Fruit fly (Drosophila melanogaster) ovary, adult (tissue): ENCODE measurements around the gene CG2225.

Source experiments
- CG17801 ChIP-seq: fragments of 200-800 bp; optimal IDR thresholded peaks from 2 replicates; lab custom pipeline; 2019; ENCODE audit warnings: missing biosample characterization, mild to moderate bottlenecking, missing genetic modification characterization, moderate library complexity; ENCODE audit not compliant: partially characterized antibody

Gene CG2225

DNA sequence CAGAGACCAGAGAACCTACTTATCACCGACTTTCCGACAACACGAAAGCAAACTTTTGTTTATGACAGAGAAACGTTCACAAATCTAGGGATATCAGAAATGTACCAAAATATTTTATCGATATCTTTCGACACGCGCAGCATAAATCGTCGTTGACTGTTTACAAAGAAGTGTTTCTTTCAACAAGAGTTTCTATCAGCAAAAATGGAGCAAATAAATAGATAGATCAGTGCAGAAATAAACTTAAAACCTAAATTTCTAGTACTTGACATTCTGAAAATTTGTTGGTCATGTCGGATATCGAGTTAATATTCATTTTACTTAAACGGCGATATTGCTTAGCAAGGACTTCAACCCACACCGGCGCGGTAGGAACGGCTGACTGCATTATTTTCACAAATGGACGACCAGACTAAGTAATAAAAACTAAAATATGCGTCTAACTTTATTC lies at the start of gene CG2225:
Gene CG2225 (minus strand): TSS at position 51 of the 451 bp plus-strand sequence.
- TF ChIP-seq CG17801 (GFP tag; lab: Kevin White, UChicago), result no peak

DNA sequence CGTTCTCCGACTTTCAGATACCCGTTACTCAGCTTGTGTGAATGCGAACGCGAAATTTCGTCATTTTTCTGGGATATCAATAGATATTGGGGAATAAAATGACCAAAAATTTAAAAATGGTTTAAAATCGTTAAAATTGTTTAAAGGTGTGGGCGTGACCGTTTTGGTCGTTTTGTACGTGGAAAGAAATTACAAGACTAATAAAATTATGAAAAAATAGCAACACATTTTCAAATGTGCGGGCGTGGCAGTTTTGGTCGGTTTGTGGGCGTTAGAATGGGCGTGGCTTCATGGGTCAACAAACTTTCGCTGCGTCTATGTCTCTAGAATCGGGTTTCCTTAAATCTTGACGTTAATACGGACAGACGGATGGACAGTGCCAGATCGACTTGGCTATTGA lies 48.8 kb upstream of the CG2225 start:
- TF ChIP-seq CG17801 (GFP tag; lab: Kevin White, UChicago), result no peak

DNA sequence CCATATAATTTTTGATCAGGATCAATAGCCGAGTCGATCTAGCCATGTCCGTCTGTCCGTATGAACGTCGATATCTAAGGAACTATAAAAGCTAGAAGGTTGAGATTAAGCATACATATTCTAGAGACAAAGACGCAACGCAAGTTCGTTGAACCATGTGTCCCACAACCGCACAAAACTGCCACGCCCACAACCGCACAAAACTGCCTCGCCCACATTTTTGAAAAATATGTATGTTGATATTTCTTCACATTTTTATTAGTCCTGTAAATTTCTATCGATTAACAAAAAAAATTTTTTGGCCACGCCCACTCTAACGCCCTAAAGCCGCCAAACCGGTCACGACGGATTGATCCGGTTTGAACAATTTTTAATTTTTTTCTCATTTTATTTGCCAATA lies 12.0 kb upstream of the CG2225 start:
- no peak for TF ChIP-seq CG17801 (GFP tag; lab: Kevin White, UChicago)

DNA sequence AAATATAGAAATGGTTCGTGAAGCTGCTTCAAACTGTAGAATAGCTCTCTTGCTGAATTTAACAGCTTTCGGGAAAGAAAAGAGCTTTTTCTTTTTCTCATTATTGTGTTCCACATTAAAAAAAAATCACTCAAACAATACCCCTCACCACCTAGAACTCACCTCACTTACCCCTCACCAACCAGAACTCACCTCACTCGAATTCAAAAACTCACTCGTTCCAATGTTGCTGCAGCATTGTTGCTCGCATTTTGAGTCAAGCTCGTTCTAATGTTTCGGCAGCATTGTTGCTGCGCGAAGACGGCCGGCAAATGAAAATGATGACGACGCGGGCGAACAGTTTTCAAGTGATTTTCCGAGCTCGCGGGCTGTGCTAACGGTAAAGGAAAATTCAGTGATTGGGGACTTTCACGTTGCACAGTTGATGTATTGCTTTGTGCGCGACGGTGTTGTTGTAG lies 6.5 kb upstream of the CG2225 start, which contains the start of gene nolo:
Gene nolo (plus strand): TSS at position 339 of the 458 bp plus-strand sequence.
- TF ChIP-seq CG17801 (GFP tag; lab: Kevin White, UChicago), result no peak

DNA sequence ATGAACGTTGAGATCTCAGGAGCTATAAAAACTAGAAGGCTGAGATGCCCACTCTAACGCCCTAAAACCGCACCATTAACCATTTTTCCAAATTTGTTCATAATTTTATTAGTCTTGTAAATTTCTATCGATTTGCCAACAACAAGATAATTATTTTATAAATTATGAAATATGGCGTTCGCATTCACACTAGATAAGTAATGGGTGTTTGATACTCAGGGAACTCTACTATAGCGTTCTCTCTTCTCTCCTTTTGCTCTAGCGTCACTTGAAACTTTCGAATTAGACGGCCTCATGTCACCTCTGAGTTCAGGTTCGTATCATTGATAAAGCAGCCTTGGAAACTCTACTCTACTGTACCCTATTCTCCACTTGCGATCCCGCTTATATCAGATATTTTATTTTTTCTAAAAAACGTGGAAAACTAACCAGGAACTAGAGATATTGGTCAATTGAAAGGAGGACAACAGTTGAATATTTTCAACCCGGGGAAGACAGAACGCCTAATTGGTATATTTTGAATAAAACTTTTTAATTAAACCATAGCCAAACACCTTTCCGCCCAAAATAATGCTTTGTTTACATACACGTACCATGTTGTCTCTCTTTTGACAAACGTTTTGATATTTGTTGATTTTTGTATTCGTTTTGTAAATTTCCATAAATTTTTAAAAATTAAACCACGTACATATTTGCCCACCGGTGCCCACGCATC lies 5.9 kb upstream of the CG2225 start:
- no peak for TF ChIP-seq CG17801 (GFP tag; lab: Kevin White, UChicago)

DNA sequence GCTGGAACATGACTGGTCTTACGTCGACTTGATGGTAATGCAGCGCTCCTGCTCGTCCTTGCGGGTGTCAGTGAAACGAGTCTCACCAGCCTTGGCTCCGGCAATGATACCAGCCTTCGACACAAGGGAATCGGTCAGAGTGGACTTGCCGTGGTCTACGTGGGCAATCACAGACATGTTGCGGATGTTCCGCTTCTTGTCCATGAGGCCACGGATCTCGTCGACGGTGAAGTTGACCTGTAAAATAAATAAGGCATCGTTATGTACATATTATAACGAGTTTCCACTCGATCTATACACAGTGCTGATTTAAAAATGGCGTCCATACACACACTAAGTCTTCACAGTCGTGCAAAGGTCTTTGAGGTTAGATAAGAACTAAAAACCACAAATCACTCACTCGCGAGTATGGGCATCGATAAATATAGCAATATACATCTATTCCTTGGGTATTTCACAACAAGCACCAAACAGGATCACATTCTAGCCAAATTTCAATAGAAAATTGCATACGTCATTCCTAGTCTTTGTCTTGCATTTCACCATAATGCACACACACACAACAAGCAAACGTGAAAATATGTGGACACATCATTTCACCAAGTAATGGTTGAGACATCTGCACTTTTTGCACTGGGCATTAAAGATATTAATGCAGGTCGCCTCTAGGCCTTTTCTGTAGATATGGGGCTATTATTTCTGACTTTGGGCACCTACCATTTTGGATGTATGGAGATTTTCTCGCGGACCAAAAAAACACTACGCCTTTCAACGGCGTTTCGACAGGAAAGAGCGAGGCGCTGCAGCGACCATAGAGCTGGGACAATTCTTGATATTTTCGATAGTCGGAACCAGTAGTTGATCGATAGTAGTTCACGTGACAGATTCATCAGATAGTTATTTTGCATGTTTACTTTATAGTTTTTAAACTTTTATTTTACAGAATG lies 4.3 kb upstream of the CG2225 start, which contains the start of gene eEF2:
Gene eEF2 (minus strand): TSS at position 843 of the 947 bp plus-strand sequence.
- peak; percentile 88 for TF ChIP-seq CG17801 (GFP tag; lab: Kevin White, UChicago)

DNA sequence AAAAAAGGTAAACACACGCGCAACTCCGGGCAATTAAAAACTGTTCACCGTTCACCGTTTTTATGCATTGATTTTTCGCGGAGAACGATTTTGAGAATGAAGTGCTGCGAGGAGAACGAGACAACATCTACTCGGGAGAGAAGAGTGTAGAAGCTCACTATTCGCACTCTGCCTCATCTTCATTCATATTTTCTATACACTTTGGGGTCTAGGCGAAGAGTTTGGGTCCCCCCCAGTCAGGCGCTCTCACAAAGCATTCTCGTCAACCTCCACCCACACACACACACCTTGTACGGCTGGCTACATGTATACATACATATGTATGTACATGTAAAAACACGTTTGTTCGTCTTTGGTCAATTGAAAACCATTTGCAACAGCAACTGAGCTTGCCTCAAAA lies 774 bp downstream of the CG2225 start:
- no peak for TF ChIP-seq CG17801 (GFP tag; lab: Kevin White, UChicago)

DNA sequence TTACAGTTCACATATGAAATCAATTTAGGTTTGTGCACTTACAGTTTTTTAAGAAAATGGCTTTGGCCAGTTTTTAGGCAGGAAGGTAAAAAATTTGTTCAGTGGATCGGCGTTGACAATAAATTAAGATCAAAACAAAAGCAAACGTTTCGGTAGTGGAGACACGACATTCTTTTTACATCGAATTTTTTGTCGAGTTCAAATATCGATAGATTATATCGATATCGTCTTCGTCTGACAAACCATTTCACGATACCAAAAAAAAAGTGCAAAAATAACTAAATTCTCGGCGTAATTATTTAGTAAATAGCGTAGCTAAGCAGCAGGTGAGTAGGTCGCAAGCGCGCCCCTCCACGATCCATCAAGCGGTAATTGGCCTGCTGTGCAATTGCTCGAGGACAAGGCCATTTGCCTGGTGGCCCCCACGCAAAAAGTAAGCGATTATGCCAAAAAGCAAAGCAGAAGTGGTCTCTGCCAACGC lies 18.8 kb downstream of the CG2225 start, which contains the start of gene Cul2:
Gene Cul2 (plus strand): TSS at position 207 of the 481 bp plus-strand sequence.
- TF ChIP-seq CG17801 (GFP tag; lab: Kevin White, UChicago), result no peak

DNA sequence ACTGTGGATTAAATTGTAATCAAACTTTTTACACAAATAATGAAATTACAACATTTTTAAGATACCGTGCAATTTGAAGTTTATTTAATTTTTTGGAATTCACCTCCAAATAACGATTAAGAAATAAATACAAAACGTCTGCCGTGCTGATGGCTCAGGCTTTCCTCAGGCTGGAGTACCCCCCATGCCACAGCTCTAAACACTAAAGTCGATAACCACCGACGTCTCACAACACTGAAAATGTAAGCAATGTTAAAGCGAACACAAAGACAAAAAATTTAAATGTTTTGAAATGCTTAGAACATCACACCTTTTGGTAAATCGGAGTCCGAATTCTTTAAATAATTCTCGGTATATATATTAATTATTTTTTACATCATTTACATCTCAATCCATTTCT lies 19.9 kb downstream of the CG2225 start:
- peak; percentile 23 for TF ChIP-seq CG17801 (GFP tag; lab: Kevin White, UChicago)

DNA sequence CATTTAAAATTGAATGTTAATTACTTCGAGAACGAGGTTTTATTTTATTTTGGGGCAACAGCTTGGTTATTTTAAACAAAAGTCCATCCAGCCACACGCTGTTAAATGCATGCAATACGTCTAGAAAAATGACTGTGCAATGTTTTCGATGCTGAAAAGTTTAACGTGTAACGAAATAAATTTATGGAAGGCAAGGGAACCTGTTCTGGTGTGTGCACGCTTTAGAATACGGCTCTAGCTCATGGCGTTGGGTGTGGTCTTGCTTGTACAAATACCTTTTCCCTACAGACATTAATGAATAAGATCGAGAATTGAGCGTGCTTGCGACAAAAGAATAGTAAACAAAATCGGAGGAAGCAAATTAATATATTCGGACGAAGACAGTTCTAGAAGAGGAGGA lies 28.6 kb downstream of the CG2225 start:
- no peak for TF ChIP-seq CG17801 (GFP tag; lab: Kevin White, UChicago)

DNA sequence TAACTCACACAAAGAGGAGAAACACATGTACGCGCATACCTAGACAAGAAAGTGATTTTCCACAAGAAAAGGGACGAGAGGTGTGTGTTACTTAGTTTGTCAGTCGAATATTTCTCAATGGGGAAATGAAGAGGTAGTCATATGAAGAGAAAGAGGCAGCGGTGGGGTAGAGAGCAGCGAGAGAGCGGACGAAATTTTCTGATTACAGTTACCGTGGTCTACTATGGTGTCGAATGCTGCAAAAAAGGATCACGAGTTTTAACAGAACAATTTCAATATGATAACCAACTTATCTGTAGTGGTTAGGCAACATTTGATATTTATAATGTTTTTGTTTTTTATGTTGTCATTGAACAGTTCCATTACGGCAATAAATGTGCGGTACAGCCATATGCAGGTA lies 44.4 kb downstream of the CG2225 start:
- no peak for TF ChIP-seq CG17801 (GFP tag; lab: Kevin White, UChicago)

DNA sequence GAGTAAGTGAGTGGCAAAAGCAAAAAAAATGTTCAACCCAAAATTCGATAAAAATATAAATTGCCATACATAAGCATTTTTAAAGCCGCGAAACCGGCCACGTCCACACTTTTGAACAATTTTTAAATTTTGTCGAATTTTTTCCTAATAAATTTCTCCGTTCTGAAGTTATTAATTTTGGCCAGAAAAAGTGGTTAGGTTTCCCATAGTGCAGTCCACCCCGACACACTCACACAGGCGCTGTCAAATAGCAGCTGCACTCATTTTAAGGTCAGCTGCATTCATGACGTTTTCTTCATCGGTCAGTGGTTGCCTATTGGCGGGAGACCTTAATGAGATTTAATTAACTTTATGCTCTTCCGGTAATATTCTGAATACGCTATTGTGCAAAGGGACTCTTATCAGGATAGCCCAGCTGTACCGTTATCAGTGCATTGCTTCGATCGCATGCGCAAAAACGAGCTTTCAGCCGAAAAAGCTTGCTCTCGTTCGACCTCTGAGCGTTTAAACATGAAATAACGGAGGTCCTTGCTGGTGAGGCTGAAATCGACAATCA lies 45.2 kb downstream of the CG2225 start, which contains the start of gene Ac3:
Gene Ac3 (plus strand): TSS at position 556 of the 556 bp plus-strand sequence.
- no peak for TF ChIP-seq CG17801 (GFP tag; lab: Kevin White, UChicago)

DNA sequence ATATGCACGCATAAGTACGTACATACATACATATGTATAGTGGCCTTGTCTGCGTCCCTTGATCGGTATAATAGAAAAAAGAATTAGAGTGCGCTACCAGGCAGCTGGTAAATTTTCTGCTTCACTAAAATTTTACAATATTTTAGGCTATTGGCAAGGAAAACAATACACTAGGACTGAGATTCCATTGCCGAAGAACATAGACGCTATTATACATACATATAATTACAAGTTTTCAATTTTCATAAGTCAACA lies 46.8 kb downstream of the CG2225 start:
- no peak for TF ChIP-seq CG17801 (GFP tag; lab: Kevin White, UChicago)

DNA sequence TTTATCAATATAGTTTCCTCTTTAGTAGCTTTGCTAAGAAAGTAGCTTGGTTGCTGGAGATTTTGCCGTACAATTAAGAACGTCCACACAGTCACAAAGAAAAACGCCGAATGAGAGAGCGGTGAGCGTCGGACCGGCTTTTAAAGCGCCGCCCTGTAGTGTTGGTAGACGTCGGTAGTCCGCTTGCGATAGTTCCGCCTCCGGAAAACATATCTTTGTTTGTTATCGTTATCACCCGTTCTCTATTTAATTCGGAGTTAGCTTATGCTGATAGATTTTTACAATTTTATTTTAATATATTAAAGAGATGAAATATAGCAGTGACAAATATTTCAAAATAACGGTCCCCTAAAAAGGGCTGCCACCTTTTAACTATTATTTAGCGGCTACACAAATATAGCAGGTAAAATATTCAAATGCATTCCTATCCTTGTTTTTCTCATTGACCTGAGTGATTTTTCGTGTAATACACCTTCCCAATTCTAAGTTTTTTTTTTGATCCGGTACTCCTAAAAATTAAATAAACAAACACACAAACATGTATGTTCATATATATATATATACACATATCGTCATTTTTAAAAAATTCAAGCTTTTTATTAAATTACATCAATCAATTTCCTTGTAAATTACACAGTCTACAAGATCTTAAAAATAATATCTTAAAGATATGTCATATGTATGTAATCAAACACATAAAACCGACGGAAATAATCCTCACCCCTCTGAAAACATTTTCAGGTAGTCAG lies 47.3 kb downstream of the CG2225 start, which contains the start of gene Df31:
Gene Df31 (minus strand): TSS at position 119 of the 749 bp plus-strand sequence.
- peak; percentile 58 for TF ChIP-seq CG17801 (GFP tag; lab: Kevin White, UChicago)
